Fruit fly (Drosophila melanogaster): ENCODE measurements around the gene Nep5.

dm6 chr3R:27091106-27091505 lies 27.1 kb upstream of the Nep5 start, which contains the start of gene Cpr97Eb:
- no peak for TF ChIP-seq psq (optimal IDR thresholded peaks at IDR 0.05)
- TF ChIP-seq Myc (optimal IDR thresholded peaks at IDR 0.05) = no peak
- TF ChIP-seq insv (optimal IDR thresholded peaks at IDR 0.05) = no peak
- no peak for TF ChIP-seq Sin3A (optimal IDR thresholded peaks at IDR 0.05)
- no peak for TF ChIP-seq ttk (optimal IDR thresholded peaks at IDR 0.05)
- no peak for TF ChIP-seq h (optimal IDR thresholded peaks at IDR 0.05)

Data from Kc167 (cell line).